Fruit fly (Drosophila melanogaster) whole organism, embryonic: Measurements from ENCODE around the gene pps.

Source experiments
- CG7271 ChIP-seq: fragments of 200-800 bp; sonication (Bioruptor generic); optimal IDR thresholded peaks from 2 replicates; lab custom pipeline; 2018; ENCODE audit warnings: missing biosample characterization, mild to moderate bottlenecking, missing genetic modification characterization, moderate library complexity
- Hmr ChIP-seq: fragments of 200-800 bp; sonication (Bioruptor generic); optimal IDR thresholded peaks from 3 replicates; lab custom pipeline; 2017; ENCODE audit warnings: mild to moderate bottlenecking, missing biosample characterization, missing genetic modification reagents, missing genetic modification characterization
- gsb-n ChIP-seq: fragments of 200-800 bp; sonication (Bioruptor generic); optimal IDR thresholded peaks from 3 replicates; lab custom pipeline; 2018; ENCODE audit warnings: missing biosample characterization, mild to moderate bottlenecking, missing genetic modification characterization
- knrl ChIP-seq: fragments of 200-800 bp; sonication (Bioruptor generic); IDR thresholded peaks from 3 replicates; pipeline ENCODE4 v1.3.6; 2022; ENCODE audit warnings: missing biosample characterization, missing genetic modification characterization; ENCODE audit not compliant: partially characterized antibody
- onecut ChIP-seq: fragments of 200-800 bp; sonication (Bioruptor generic); IDR thresholded peaks from 2 replicates; pipeline ENCODE4 v1.3.6; 2022; ENCODE audit warnings: missing biosample characterization, missing genetic modification characterization
- repo ChIP-seq: fragments of 200-800 bp; sonication (Bioruptor generic); optimal IDR thresholded peaks from 2 replicates; lab custom pipeline; 2016; ENCODE audit warnings: missing biosample characterization, missing genetic modification characterization

- TF ChIP-seq gsb-n (tag; lab: Kevin White, UChicago) (no peak), knrl (GFP tag; lab: Robert Waterston, UW) (no peak), CG7271 (tag; lab: Kevin White, UChicago) (no peak), onecut (GFP tag; lab: Robert Waterston, UW) (no peak), repo (no peak), Hmr (GFP tag; lab: Kevin White, UChicago) (no peak)
Observed at dm6 chr3R:12376828-12377227, 36.8 kb upstream of the pps start, which contains the start of gene GstD6.
